Fruit fly (Drosophila melanogaster) whole organism, embryonic: ENCODE data around the gene Trpgamma.

ENCODE experiments used
- ATbp ChIP-seq: fragments of 200-800 bp; sonication (Bioruptor generic); optimal IDR thresholded peaks from 2 replicates; lab custom pipeline; 2017; ENCODE audit warnings: missing biosample characterization, mild to moderate bottlenecking, missing genetic modification characterization, missing genetic modification reagents
- Aef1 ChIP-seq: fragments of 200-800 bp; sonication (Bioruptor generic); IDR thresholded peaks from 3 replicates; pipeline ENCODE4 v1.3.6; 2022; ENCODE audit warnings: missing biosample characterization, missing genetic modification characterization
- Asciz ChIP-seq: fragments of 200-800 bp; sonication (Bioruptor generic); optimal IDR thresholded peaks from 2 replicates; lab custom pipeline; 2017; ENCODE audit warnings: missing biosample characterization, mild to moderate bottlenecking, missing genetic modification characterization, missing genetic modification reagents
- Atf6 ChIP-seq: fragments of 200-800 bp; sonication (Bioruptor generic); IDR thresholded peaks from 2 replicates; pipeline ENCODE4 v1.3.6; 2022; ENCODE audit warnings: missing biosample characterization, missing genetic modification characterization
- BEAF-32 ChIP-seq: fragments of 200-800 bp; sonication (Bioruptor generic); optimal IDR thresholded peaks from 3 replicates; lab custom pipeline; 2017; ENCODE audit warnings: missing biosample characterization, missing genetic modification characterization, mild to moderate bottlenecking, moderate library complexity, missing genetic modification reagents
- CG10431 ChIP-seq: fragments of 200-800 bp; sonication (Bioruptor generic); optimal IDR thresholded peaks from 3 replicates; lab custom pipeline; 2018; ENCODE audit warnings: missing biosample characterization, mild to moderate bottlenecking, missing genetic modification characterization
- CG10543 ChIP-seq: fragments of 200-800 bp; sonication (Bioruptor generic); optimal IDR thresholded peaks from 3 replicates; lab custom pipeline; 2017; ENCODE audit warnings: missing biosample characterization, mild to moderate bottlenecking, missing genetic modification characterization, moderate library complexity
- CG11093 ChIP-seq: fragments of 200-800 bp; sonication (Bioruptor generic); IDR thresholded peaks from 3 replicates; pipeline ENCODE4 v1.3.6; 2022; ENCODE audit warnings: missing biosample characterization, missing genetic modification characterization
- CG11247 ChIP-seq: fragments of 200-800 bp; sonication (Bioruptor generic); IDR thresholded peaks from 2 replicates; pipeline ENCODE4 v1.3.6; 2022; ENCODE audit warnings: missing biosample characterization, missing genetic modification characterization
- CG11560 ChIP-seq: fragments of 200-800 bp; sonication (Bioruptor generic); IDR thresholded peaks from 3 replicates; pipeline ENCODE4 v1.3.6; 2022; ENCODE audit warnings: missing biosample characterization, missing genetic modification characterization
- CG12744 ChIP-seq: fragments of 200-800 bp; sonication (Bioruptor generic); optimal IDR thresholded peaks from 2 replicates; lab custom pipeline; 2016; ENCODE audit warnings: missing biosample characterization, missing genetic modification characterization
- CG13775 ChIP-seq: fragments of 200-800 bp; sonication (Bioruptor generic); optimal IDR thresholded peaks from 3 replicates; lab custom pipeline; 2017; ENCODE audit warnings: missing biosample characterization, mild to moderate bottlenecking, missing genetic modification characterization
- CG13894 ChIP-seq: fragments of 200-800 bp; sonication (Bioruptor generic); optimal IDR thresholded peaks from 3 replicates; lab custom pipeline; 2018; ENCODE audit warnings: missing biosample characterization, mild to moderate bottlenecking, missing genetic modification characterization, moderate library complexity
- CG15514 ChIP-seq: fragments of 200-800 bp; sonication (Bioruptor generic); optimal IDR thresholded peaks from 3 replicates; lab custom pipeline; 2017; ENCODE audit warnings: missing biosample characterization, missing genetic modification characterization, mild to moderate bottlenecking, moderate library complexity, missing genetic modification reagents
- CG15601 ChIP-seq: fragments of 200-800 bp; sonication (Bioruptor generic); optimal IDR thresholded peaks from 3 replicates; lab custom pipeline; 2019; ENCODE audit warnings: missing biosample characterization, mild to moderate bottlenecking, missing genetic modification characterization, moderate library complexity
- CG1603 ChIP-seq: fragments of 200-800 bp; sonication (Bioruptor generic); optimal IDR thresholded peaks from 2 replicates; lab custom pipeline; 2019; ENCODE audit warnings: missing biosample characterization, mild to moderate bottlenecking, missing genetic modification characterization, moderate library complexity
- CG17359 ChIP-seq: fragments of 200-800 bp; sonication (Bioruptor generic); optimal IDR thresholded peaks from 3 replicates; lab custom pipeline; 2018; ENCODE audit warnings: missing biosample characterization, mild to moderate bottlenecking, missing genetic modification characterization, moderate library complexity
- CG1792 ChIP-seq: fragments of 200-800 bp; sonication (Bioruptor generic); optimal IDR thresholded peaks from 2 replicates; lab custom pipeline; 2016; ENCODE audit warnings: missing biosample characterization, missing genetic modification characterization
- CG2712 ChIP-seq: fragments of 200-800 bp; optimal IDR thresholded peaks from 3 replicates; lab custom pipeline; 2019; ENCODE audit warnings: missing biosample characterization, mild to moderate bottlenecking, missing genetic modification characterization, moderate library complexity
- CG2889 ChIP-seq: fragments of 200-800 bp; sonication (Bioruptor generic); IDR thresholded peaks from 3 replicates; pipeline ENCODE4 v1.3.6; 2022; ENCODE audit warnings: missing biosample characterization, missing genetic modification characterization
- CG31441 ChIP-seq: fragments of 200-800 bp; sonication (Bioruptor generic); IDR thresholded peaks from 2 replicates; pipeline ENCODE4 v1.3.6; 2022; ENCODE audit warnings: missing biosample characterization, missing genetic modification characterization
- CG3163 ChIP-seq: fragments of 200-800 bp; sonication (Bioruptor generic); optimal IDR thresholded peaks from 3 replicates; lab custom pipeline; 2016; ENCODE audit warnings: missing biosample characterization, missing genetic modification characterization
- CG4360 ChIP-seq: fragments of 200-800 bp; sonication (Bioruptor generic); IDR thresholded peaks from 2 replicates; pipeline ENCODE4 v1.3.6; 2022; ENCODE audit warnings: missing biosample characterization, missing genetic modification characterization
- CoRest ChIP-seq: fragments of 200-800 bp; sonication (Bioruptor generic); optimal IDR thresholded peaks from 3 replicates; lab custom pipeline; 2018; ENCODE audit warnings: missing biosample characterization, mild to moderate bottlenecking, missing genetic modification characterization, moderate library complexity
- Dbx ChIP-seq: fragments of 200-800 bp; sonication (Bioruptor generic); IDR thresholded peaks from 3 replicates; pipeline ENCODE4 v1.3.6; 2022; ENCODE audit warnings: missing biosample characterization, missing genetic modification characterization
- Fer2 ChIP-seq: fragments of 200-800 bp; sonication (Bioruptor generic); optimal IDR thresholded peaks from 2 replicates; lab custom pipeline; 2018; ENCODE audit warnings: missing biosample characterization, mild to moderate bottlenecking, missing genetic modification characterization, moderate library complexity
- HLH54F ChIP-seq: fragments of 200-800 bp; sonication (Bioruptor generic); optimal IDR thresholded peaks from 3 replicates; lab custom pipeline; 2016; ENCODE audit warnings: missing biosample characterization, missing genetic modification characterization
- Lhr ChIP-seq: fragments of 200-800 bp; sonication (Bioruptor generic); optimal IDR thresholded peaks from 3 replicates; lab custom pipeline; 2017; ENCODE audit warnings: mild to moderate bottlenecking, missing biosample characterization, missing genetic modification reagents, missing genetic modification characterization
- Mad ChIP-seq: fragments of 200-800 bp; sonication (Bioruptor generic); optimal IDR thresholded peaks from 2 replicates; lab custom pipeline; 2016; ENCODE audit warnings: missing biosample characterization, missing genetic modification characterization
- NFAT ChIP-seq: fragments of 200-800 bp; sonication (Bioruptor generic); IDR thresholded peaks from 2 replicates; pipeline ENCODE4 v1.3.6; 2022; ENCODE audit warnings: missing biosample characterization, missing genetic modification characterization
- NfI ChIP-seq: fragments of 200-800 bp; sonication (Bioruptor generic); optimal IDR thresholded peaks from 3 replicates; lab custom pipeline; 2018; ENCODE audit warnings: missing biosample characterization, mild to moderate bottlenecking, missing genetic modification characterization, moderate library complexity
- Sin3A ChIP-seq: fragments of >200 bp; optimal IDR thresholded peaks from 2 replicates; lab custom pipeline; 2018
- Xrp1 ChIP-seq: fragments of 200-800 bp; sonication (Bioruptor generic); IDR thresholded peaks from 2 replicates; pipeline ENCODE4 v1.3.6; 2022; ENCODE audit warnings: missing biosample characterization, missing genetic modification characterization
- bcd ChIP-seq: fragments of 200-800 bp; sonication (Bioruptor generic); optimal IDR thresholded peaks from 2 replicates; lab custom pipeline; 2017; ENCODE audit warnings: missing biosample characterization, mild to moderate bottlenecking, missing genetic modification characterization
- chinmo ChIP-seq: fragments of 200-800 bp; sonication (Bioruptor generic); IDR thresholded peaks from 4 replicates; pipeline ENCODE4 v1.3.6; 2022; ENCODE audit warnings: missing biosample characterization, missing genetic modification characterization; ENCODE audit not compliant: partially characterized antibody
- chm ChIP-seq: fragments of 200-800 bp; sonication (Bioruptor generic); IDR thresholded peaks from 2 replicates; pipeline ENCODE4 v1.3.6; 2022; ENCODE audit warnings: missing biosample characterization, missing genetic modification characterization
- croc ChIP-seq: fragments of 200-800 bp; sonication (Bioruptor generic); conservative IDR thresholded peaks from 3 replicates; pipeline ENCODE4 v1.3.6; 2022; ENCODE audit warnings: missing biosample characterization, missing genetic modification characterization
- da ChIP-seq: fragments of 200-800 bp; sonication (Bioruptor generic); optimal IDR thresholded peaks from 2 replicates; lab custom pipeline; 2016; ENCODE audit warnings: missing biosample characterization, missing genetic modification characterization
- dysf ChIP-seq: fragments of 200-800 bp; sonication (Bioruptor generic); IDR thresholded peaks from 3 replicates; pipeline ENCODE4 v1.3.6; 2022; ENCODE audit warnings: missing biosample characterization, missing genetic modification characterization
- fd96Cb ChIP-seq: fragments of 200-800 bp; sonication (Bioruptor generic); optimal IDR thresholded peaks from 2 replicates; lab custom pipeline; 2018; ENCODE audit warnings: missing biosample characterization, mild to moderate bottlenecking, missing genetic modification characterization, moderate library complexity
- ftz-f1 ChIP-seq: fragments of 200-800 bp; sonication (Bioruptor generic); optimal IDR thresholded peaks from 2 replicates; lab custom pipeline; 2016; ENCODE audit warnings: missing biosample characterization, missing genetic modification characterization
- gcm2 ChIP-seq: fragments of 200-800 bp; sonication (Bioruptor generic); optimal IDR thresholded peaks from 2 replicates; lab custom pipeline; 2016; ENCODE audit warnings: missing biosample characterization, missing genetic modification characterization
- gt ChIP-seq: fragments of 200-800 bp; sonication (Bioruptor generic); IDR thresholded peaks from 2 replicates; pipeline ENCODE4 v1.3.6; 2022; ENCODE audit warnings: missing biosample characterization, missing genetic modification characterization
- jing ChIP-seq: fragments of 200-800 bp; sonication (Bioruptor generic); optimal IDR thresholded peaks from 2 replicates; lab custom pipeline; 2018; ENCODE audit warnings: missing biosample characterization, mild to moderate bottlenecking, missing genetic modification characterization
- nau ChIP-seq: fragments of 200-800 bp; sonication (Bioruptor generic); optimal IDR thresholded peaks from 3 replicates; lab custom pipeline; 2017; ENCODE audit warnings: missing biosample characterization, mild to moderate bottlenecking, missing genetic modification characterization, missing genetic modification reagents
- pho ChIP-seq: fragments of 200-800 bp; sonication (Bioruptor generic); optimal IDR thresholded peaks from 2 replicates; lab custom pipeline; 2016; ENCODE audit warnings: missing biosample characterization, missing genetic modification characterization
- pum ChIP-seq: fragments of 200-800 bp; sonication (Bioruptor generic); optimal IDR thresholded peaks from 2 replicates; lab custom pipeline; 2016; ENCODE audit warnings: missing biosample characterization, missing genetic modification characterization
- sd ChIP-seq: fragments of 200-800 bp; sonication (Bioruptor generic); optimal IDR thresholded peaks from 3 replicates; lab custom pipeline; 2018; ENCODE audit warnings: missing biosample characterization, mild to moderate bottlenecking, missing genetic modification characterization, moderate library complexity
- sug ChIP-seq: fragments of 200-800 bp; optimal IDR thresholded peaks from 2 replicates; lab custom pipeline; 2019; ENCODE audit warnings: missing biosample characterization, mild to moderate bottlenecking, missing genetic modification characterization, moderate library complexity
- tin ChIP-seq: fragments of 200-800 bp; sonication (Bioruptor generic); optimal IDR thresholded peaks from 3 replicates; lab custom pipeline; 2016; ENCODE audit warnings: missing biosample characterization, missing genetic modification characterization
- trh ChIP-seq: fragments of 200-800 bp; sonication (Bioruptor generic); optimal IDR thresholded peaks from 2 replicates; lab custom pipeline; 2016; ENCODE audit warnings: missing biosample characterization, missing genetic modification characterization
- vvl ChIP-seq: fragments of 200-800 bp; sonication (Bioruptor generic); IDR thresholded peaks from 2 replicates; pipeline ENCODE4 v1.3.6; 2022; ENCODE audit warnings: missing biosample characterization, missing genetic modification characterization
- zfh1 ChIP-seq: fragments of 200-800 bp; sonication (Bioruptor generic); IDR thresholded peaks from 3 replicates; pipeline ENCODE4 v1.3.6; 2022; ENCODE audit warnings: missing biosample characterization, missing genetic modification characterization

Trpgamma gene

dm6 chr2L:16710677-16711076 lies 34.2 kb upstream of the Trpgamma start (continued):
- TF ChIP-seq chm (GFP tag; lab: Robert Waterston, UW) (no peak), Xrp1 (GFP tag; lab: Robert Waterston, UW) (0 out of 2 replicates have a peak, but pooled peaks have one; percentile 11), CG12744 (GFP tag; lab: Kevin White, UChicago) (no peak), ftz-f1 (GFP tag; lab: Kevin White, UChicago) (no peak), gt (GFP tag; lab: Robert Waterston, UW) (no peak), CoRest (no peak), CG31441 (no peak), tin (GFP tag; lab: Kevin White, UChicago) (no peak), vvl (GFP tag; lab: Robert Waterston, UW) (no peak), sug (tag; lab: Kevin White, UChicago) (no peak), fd96Cb (tag; lab: Kevin White, UChicago) (no peak), jing (no peak), trh (no peak), CG11093 (GFP tag; lab: Robert Waterston, UW) (no peak), croc (GFP tag; lab: Robert Waterston, UW) (no peak), CG3163 (GFP tag; lab: Kevin White, UChicago) (no peak), Atf6 (GFP tag; lab: Robert Waterston, UW) (no peak), gcm2 (no peak), Mad (GFP tag; lab: Kevin White, UChicago) (no peak), CG11247 (GFP tag; lab: Robert Waterston, UW) (no peak), NFAT (GFP tag; lab: Robert Waterston, UW) (no peak), BEAF-32 (no peak), Dbx (no peak), CG15514 (GFP tag; lab: Kevin White, UChicago) (no peak), pum (GFP tag; lab: Kevin White, UChicago) (no peak), Sin3A (lab: Kevin White, UChicago) (no peak), ATbp (GFP tag; lab: Kevin White, UChicago) (peak; percentile 35), nau (GFP tag; lab: Kevin White, UChicago) (peak; percentile 18), CG17359 (tag; lab: Kevin White, UChicago) (no peak), bcd (GFP tag; lab: Kevin White, UChicago) (no peak), CG10543 (no peak), zfh1 (no peak), HLH54F (no peak), NfI (GFP tag; lab: Kevin White, UChicago) (no peak), pho (no peak), Fer2 (tag; lab: Kevin White, UChicago) (no peak), CG15601 (tag; lab: Kevin White, UChicago) (no peak), Lhr (GFP tag; lab: Kevin White, UChicago) (no peak), CG11560 (no peak), CG2889 (GFP tag; lab: Robert Waterston, UW) (no peak), CG1603 (peak; percentile 6), da (GFP tag; lab: Kevin White, UChicago) (no peak), chinmo (GFP tag; lab: Robert Waterston, UW) (no peak), Asciz (GFP tag; lab: Kevin White, UChicago) (peak; percentile 25), CG1792 (no peak), CG2712 (tag; lab: Kevin White, UChicago) (no peak), Aef1 (GFP tag; lab: Robert Waterston, UW) (no peak), dysf (GFP tag; lab: Robert Waterston, UW) (no peak), CG10431 (GFP tag; lab: Kevin White, UChicago) (peak; percentile 86), CG13775 (GFP tag; lab: Kevin White, UChicago) (no peak), sd (no peak), CG4360 (GFP tag; lab: Robert Waterston, UW) (0 out of 2 replicates have a peak, but pooled peaks have one; percentile 14), CG13894 (tag; lab: Kevin White, UChicago) (no peak)
